Fruit fly (Drosophila melanogaster) whole organism, wandering third instar larva: Measurements from ENCODE around the gene nudC.

Experiments
- Abd-B ChIP-seq: fragments of >200 bp; optimal IDR thresholded peaks from 2 replicates; lab custom pipeline; 2017; ENCODE audit warnings: missing biosample characterization, missing genetic modification characterization
- Jra ChIP-seq: sonication (Bioruptor generic); optimal IDR thresholded peaks from 2 replicates; lab custom pipeline; 2016; ENCODE audit warnings: missing biosample characterization, missing genetic modification characterization
- Myc ChIP-seq: fragments of >200 bp; optimal IDR thresholded peaks from 2 replicates; lab custom pipeline; 2017
- br ChIP-seq: fragments of 200-800 bp; sonication (Bioruptor generic); optimal IDR thresholded peaks from 2 replicates; lab custom pipeline; 2016; ENCODE audit warnings: missing biosample characterization, missing genetic modification characterization
- brk ChIP-seq: fragments of 200-800 bp; sonication (Bioruptor generic); optimal IDR thresholded peaks from 2 replicates; lab custom pipeline; 2016; ENCODE audit warnings: missing biosample characterization, mild to moderate bottlenecking, missing genetic modification characterization
- dl ChIP-seq, 2 experiments: fragments of 175-275, 200-275 bp in 1 of 2; fragments of 200-275 bp in 1 of 2; sonication (Bioruptor generic); optimal IDR thresholded peaks; lab custom pipeline; 2018; ENCODE audit warnings: mild to moderate bottlenecking in 2 of 2, missing biosample characterization in 2 of 2, missing genetic modification characterization in 2 of 2, moderate library complexity in 2 of 2; ENCODE audit not compliant: partially characterized antibody in 2 of 2, insufficient read depth in 1 of 2
- lola ChIP-seq: fragments of >200 bp; optimal IDR thresholded peaks from 2 replicates; lab custom pipeline; 2017; ENCODE audit warnings: missing biosample characterization, missing genetic modification characterization
- pan ChIP-seq: fragments of >200 bp; optimal IDR thresholded peaks from 2 replicates; lab custom pipeline; 2017
- sv ChIP-seq: fragments of 200-800 bp; sonication (Bioruptor generic); optimal IDR thresholded peaks from 3 replicates; lab custom pipeline; 2016; ENCODE audit warnings: missing biosample characterization, missing genetic modification characterization

DNA sequence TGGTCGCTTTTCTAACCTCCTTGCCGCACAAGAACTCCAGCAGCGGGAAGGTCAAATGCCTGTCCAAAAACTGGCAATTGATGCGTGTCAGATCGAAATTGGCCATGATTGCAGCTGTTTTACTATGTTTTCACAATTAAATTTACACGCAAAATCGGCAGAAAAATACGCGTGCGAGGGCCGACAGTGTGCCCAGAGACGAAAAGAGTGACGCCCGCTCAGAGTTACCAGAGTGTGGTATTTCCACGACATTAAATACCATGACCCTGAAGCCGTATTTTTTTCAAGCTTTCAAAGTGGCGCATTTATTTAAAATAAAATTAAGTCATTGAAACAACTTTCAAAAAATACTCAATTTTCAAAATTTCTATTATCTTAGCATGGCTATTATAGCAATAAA, 18.1 kb upstream of the nudC start, which contains the start of gene eIF3e:
- no peak for TF ChIP-seq brk (GFP tag; lab: Kevin White, UChicago)
- TF ChIP-seq sv (GFP tag; lab: Kevin White, UChicago): no peak
- no peak for TF ChIP-seq br (GFP tag; lab: Kevin White, UChicago)
- TF ChIP-seq Myc (lab: Kevin White, UChicago): no peak
- TF ChIP-seq Abd-B (GFP tag; lab: Kevin White, UChicago): no peak
- TF ChIP-seq lola (GFP tag; lab: Kevin White, UChicago): no peak
- no peak for TF ChIP-seq Jra
- TF ChIP-seq dl (GFP tag; optimal IDR thresholded peaks at IDR 0.05; lab: Kevin White, UChicago; ENCODE audit: insufficient read depth in 1 of 2, partially characterized antibody in 2 of 2): no peak
- no peak for TF ChIP-seq pan (lab: Kevin White, UChicago)
